Worm (Caenorhabditis elegans) whole organism, L1 larva: ENCODE results near the gene srh-129.

Experiments used
- C04F5.9 ChIP-seq: sonication (generic microtip); optimal IDR thresholded peaks from 2 replicates; lab custom pipeline; 2016; ENCODE audit warnings: missing genetic modification characterization, missing compliant biosample characterization
- aha-1 ChIP-seq: fragments of 150-350 bp; optimal IDR thresholded peaks from 2 replicates; lab custom pipeline; 2014; ENCODE audit warnings: missing biosample characterization, missing genetic modification characterization
- aly-2 ChIP-seq: fragments of 150-350 bp; optimal IDR thresholded peaks from 2 replicates; lab custom pipeline; 2014; ENCODE audit warnings: missing biosample characterization, missing genetic modification characterization
- ama-1 ChIP-seq: fragments of 150-350 bp; optimal IDR thresholded peaks from 2 replicates; lab custom pipeline; 2014
- fkh-4 ChIP-seq: sonication (generic microtip); optimal IDR thresholded peaks from 2 replicates; lab custom pipeline; 2016; ENCODE audit warnings: missing compliant biosample characterization, missing genetic modification characterization, borderline replicate concordance
- hlh-17 ChIP-seq: fragments of 200-800 bp; sonication (Bioruptor generic); optimal IDR thresholded peaks from 2 replicates; lab custom pipeline; 2018; ENCODE audit warnings: missing genetic modification characterization, mild to moderate bottlenecking, missing compliant biosample characterization, moderate library complexity, borderline replicate concordance
- nhr-19 ChIP-seq: fragments of 200-800 bp; sonication (Bioruptor generic); conservative IDR thresholded peaks from 2 replicates; pipeline ENCODE4 v1.3.6; 2022; ENCODE audit warnings: missing genetic modification characterization, missing compliant biosample characterization
- nhr-237 ChIP-seq: fragments of 150-350 bp; optimal IDR thresholded peaks from 2 replicates; lab custom pipeline; 2014; ENCODE audit warnings: missing biosample characterization, missing genetic modification characterization
- nhr-76 ChIP-seq: sonication (generic microtip); optimal IDR thresholded peaks from 2 replicates; lab custom pipeline; 2017; ENCODE audit warnings: missing biosample characterization, missing genetic modification characterization

ce11 chrV:5155516-5155915 is 11.8 kb upstream of the srh-129 start, which contains the start of gene srx-38:
- TF ChIP-seq fkh-4 (tag; lab: Kevin White, UChicago) (no peak), nhr-237 (tag; lab: Kevin White, UChicago) (no peak), ama-1 (lab: Kevin White, UChicago) (no peak), nhr-19 (GFP tag; lab: Robert Waterston, UW) (no peak), C04F5.9 (tag; lab: Kevin White, UChicago) (no peak), aha-1 (tag; lab: Kevin White, UChicago) (no peak), hlh-17 (GFP tag; lab: Kevin White, UChicago) (no peak), aly-2 (tag; lab: Kevin White, UChicago) (no peak), nhr-76 (no peak)
